Fruit fly (Drosophila melanogaster): ENCODE results near the gene Cen.

Cen gene

DNA sequence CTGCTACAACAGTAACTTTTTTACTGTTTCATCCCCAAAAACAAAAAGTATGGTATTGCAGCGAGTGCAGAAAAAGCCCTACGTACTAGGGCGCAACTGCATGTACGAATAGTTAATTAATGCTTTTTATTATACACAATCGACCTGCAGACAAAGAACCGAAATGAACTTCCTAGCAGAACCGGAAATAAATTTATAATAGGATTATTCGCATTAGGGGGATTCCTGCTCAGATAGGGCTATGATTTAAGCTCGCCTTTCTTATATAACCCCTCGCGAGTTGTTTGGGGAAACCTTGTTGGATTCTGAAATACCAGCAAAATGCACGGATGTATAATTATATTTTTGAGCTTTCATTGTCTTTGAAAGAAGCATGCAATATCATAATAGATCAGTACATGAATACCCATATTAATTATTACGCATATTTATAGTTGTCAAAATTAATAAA, at the start of gene Cen:
Gene Cen (minus strand): TSS at position 199 of the 451 bp plus-strand sequence.
- TF ChIP-seq cnc (optimal IDR thresholded peaks at IDR 0.05) (no peak), Crg-1 (GFP tag; optimal IDR thresholded peaks at IDR 0.05) (peak; percentile 20), CG12768 (GFP tag; optimal IDR thresholded peaks at IDR 0.05) (peak; percentile 8), toe (GFP tag; optimal IDR thresholded peaks at IDR 0.05) (peak; percentile 77), bab1 (GFP tag; optimal IDR thresholded peaks at IDR 0.05) (peak; percentile 53), CG1620 (GFP tag; optimal IDR thresholded peaks at IDR 0.05) (peak; percentile 64), CG5204 (GFP tag; optimal IDR thresholded peaks at IDR 0.05) (peak; percentile 67), Mnt (GFP tag; optimal IDR thresholded peaks at IDR 0.05) (peak; percentile 50), CG14711 (tag; optimal IDR thresholded peaks at IDR 0.05) (peak; percentile 12), Hr96 (GFP tag; optimal IDR thresholded peaks at IDR 0.05) (peak; percentile 67), Clk (GFP tag; optimal IDR thresholded peaks at IDR 0.05) (no peak), cic (GFP tag; optimal IDR thresholded peaks at IDR 0.05) (no peak), kay (GFP tag; ENCODE audit: borderline replicate concordance) (peak; percentile 14), CG7045 (GFP tag; optimal IDR thresholded peaks at IDR 0.05) (peak; percentile 61), pad (GFP tag; optimal IDR thresholded peaks at IDR 0.05) (peak; percentile 3), ovo (GFP tag; optimal IDR thresholded peaks at IDR 0.05) (no peak), tj (GFP tag; optimal IDR thresholded peaks at IDR 0.05) (peak; percentile 37), CG33017 (tag; optimal IDR thresholded peaks at IDR 0.05) (peak; percentile 7), CG11617 (GFP tag; optimal IDR thresholded peaks at IDR 0.05) (peak; percentile 69), CG7101 (tag; optimal IDR thresholded peaks at IDR 0.05) (peak; percentile 43)

DNA sequence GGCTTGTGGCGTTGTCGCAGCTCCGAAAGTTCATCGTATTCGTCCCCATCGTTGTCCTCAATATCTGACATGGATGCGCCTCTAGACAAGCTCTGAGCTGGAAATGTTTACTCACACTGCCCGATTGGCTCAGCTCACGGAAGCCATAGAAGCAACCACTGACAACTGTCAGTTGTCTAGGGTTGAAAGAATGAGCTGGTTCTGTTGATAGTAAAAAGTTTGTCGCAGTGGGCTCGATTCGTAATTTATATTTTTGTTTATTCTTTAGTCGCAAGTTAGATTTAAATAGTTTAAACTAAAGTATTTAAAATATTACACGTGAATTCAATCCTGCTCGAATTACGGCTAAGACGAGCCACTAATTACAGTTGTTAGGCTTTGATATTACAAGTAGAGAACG, 48.5 kb upstream of the Cen start, which contains the start of gene CarT:
Gene CarT (minus strand): TSS at position 101 of the 400 bp plus-strand sequence.
- TF ChIP-seq Hr96 (GFP tag; optimal IDR thresholded peaks at IDR 0.05) (no peak), CG7045 (GFP tag; optimal IDR thresholded peaks at IDR 0.05) (no peak), CG14711 (tag; optimal IDR thresholded peaks at IDR 0.05) (no peak), CG11617 (GFP tag; optimal IDR thresholded peaks at IDR 0.05) (no peak), toe (GFP tag; optimal IDR thresholded peaks at IDR 0.05) (no peak), pad (GFP tag; optimal IDR thresholded peaks at IDR 0.05) (no peak), CG7101 (tag; optimal IDR thresholded peaks at IDR 0.05) (no peak), cnc (optimal IDR thresholded peaks at IDR 0.05) (no peak), CG33017 (tag; optimal IDR thresholded peaks at IDR 0.05) (no peak), CG5204 (GFP tag; optimal IDR thresholded peaks at IDR 0.05) (no peak), Clk (GFP tag; optimal IDR thresholded peaks at IDR 0.05) (no peak)

DNA sequence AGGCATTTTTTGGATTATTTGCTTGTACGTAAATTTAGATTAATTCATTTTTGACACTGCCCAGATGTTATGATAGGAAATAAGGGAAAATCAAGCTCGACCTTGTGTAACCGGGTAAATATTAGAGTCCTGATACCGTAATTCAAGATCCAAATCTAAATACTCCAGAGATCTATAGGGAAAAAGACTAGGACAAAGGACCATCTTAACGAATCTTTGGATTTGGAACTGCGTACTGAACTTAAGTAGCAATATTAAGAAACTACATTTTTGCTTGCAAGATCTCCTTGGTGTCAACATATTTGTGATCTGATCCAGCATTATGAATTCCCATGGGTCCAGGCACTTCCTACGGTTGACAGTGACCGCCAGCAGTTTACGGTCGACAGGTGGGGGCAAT, 44.8 kb upstream of the Cen start, which contains the start of gene CG9316:
Gene CG9316 (minus strand): TSS at position 101 of the 400 bp plus-strand sequence.
- TF ChIP-seq toe (GFP tag; optimal IDR thresholded peaks at IDR 0.05) (no peak), CG7045 (GFP tag; optimal IDR thresholded peaks at IDR 0.05) (no peak), CG11617 (GFP tag; optimal IDR thresholded peaks at IDR 0.05) (no peak)

DNA sequence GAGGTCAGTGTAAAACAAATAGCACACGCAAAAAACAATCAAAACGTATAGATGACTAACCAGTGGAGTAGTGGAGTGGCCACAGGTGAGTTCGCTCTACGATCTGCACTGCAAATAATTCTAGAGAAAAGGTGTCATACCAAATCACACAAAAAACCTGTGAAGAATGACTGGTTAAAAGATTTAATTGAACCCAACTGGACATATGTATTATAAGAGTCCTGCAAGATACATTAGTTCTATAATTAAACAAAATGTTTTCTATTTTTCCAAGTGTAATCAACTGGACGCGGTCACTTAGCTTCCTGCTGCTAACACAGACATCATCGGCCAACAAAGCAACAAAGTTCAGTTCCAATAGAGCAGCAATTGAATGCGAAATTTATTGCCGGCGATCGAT, 42.4 kb upstream of the Cen start:
- TF ChIP-seq CG11617 (GFP tag; optimal IDR thresholded peaks at IDR 0.05) (no peak), toe (GFP tag; optimal IDR thresholded peaks at IDR 0.05) (no peak), Mnt (GFP tag; optimal IDR thresholded peaks at IDR 0.05) (no peak), CG5204 (GFP tag; optimal IDR thresholded peaks at IDR 0.05) (no peak), Crg-1 (GFP tag; optimal IDR thresholded peaks at IDR 0.05) (no peak), cnc (optimal IDR thresholded peaks at IDR 0.05) (no peak), Hr96 (GFP tag; optimal IDR thresholded peaks at IDR 0.05) (no peak), CG1620 (GFP tag; optimal IDR thresholded peaks at IDR 0.05) (no peak), ovo (GFP tag; optimal IDR thresholded peaks at IDR 0.05) (no peak), bab1 (GFP tag; optimal IDR thresholded peaks at IDR 0.05) (no peak), CG14711 (tag; optimal IDR thresholded peaks at IDR 0.05) (no peak), CG33017 (tag; optimal IDR thresholded peaks at IDR 0.05) (no peak), tj (GFP tag; optimal IDR thresholded peaks at IDR 0.05) (no peak), kay (GFP tag; ENCODE audit: borderline replicate concordance) (no peak), CG7101 (tag; optimal IDR thresholded peaks at IDR 0.05) (no peak), cic (GFP tag; optimal IDR thresholded peaks at IDR 0.05) (no peak), pad (GFP tag; optimal IDR thresholded peaks at IDR 0.05) (no peak)

DNA sequence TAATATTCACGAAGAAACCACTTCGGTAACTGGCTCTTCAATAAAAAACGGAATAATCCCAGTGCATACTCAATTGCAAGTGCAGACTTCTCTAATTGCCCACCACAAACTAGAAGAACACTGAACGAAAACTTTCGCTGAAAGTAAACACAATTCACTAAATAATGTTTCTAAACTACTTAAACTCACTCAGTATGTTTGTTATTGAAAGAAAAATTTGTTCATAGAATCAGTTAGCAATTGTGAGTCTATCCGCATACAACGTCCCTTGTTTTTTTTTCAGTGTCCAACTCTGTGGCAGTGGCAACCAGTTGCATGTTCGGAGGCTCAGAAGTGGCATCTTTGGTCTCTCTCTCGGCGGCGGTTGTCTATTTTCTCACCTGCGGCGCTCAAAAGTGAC, 39.8 kb upstream of the Cen start:
- TF ChIP-seq CG12768 (GFP tag; optimal IDR thresholded peaks at IDR 0.05): no peak
- TF ChIP-seq CG5204 (GFP tag; optimal IDR thresholded peaks at IDR 0.05): no peak
- TF ChIP-seq tj (GFP tag; optimal IDR thresholded peaks at IDR 0.05): no peak
- TF ChIP-seq cnc (optimal IDR thresholded peaks at IDR 0.05): no peak
- TF ChIP-seq CG33017 (tag; optimal IDR thresholded peaks at IDR 0.05): no peak
- no peak for TF ChIP-seq ovo (GFP tag; optimal IDR thresholded peaks at IDR 0.05)

DNA sequence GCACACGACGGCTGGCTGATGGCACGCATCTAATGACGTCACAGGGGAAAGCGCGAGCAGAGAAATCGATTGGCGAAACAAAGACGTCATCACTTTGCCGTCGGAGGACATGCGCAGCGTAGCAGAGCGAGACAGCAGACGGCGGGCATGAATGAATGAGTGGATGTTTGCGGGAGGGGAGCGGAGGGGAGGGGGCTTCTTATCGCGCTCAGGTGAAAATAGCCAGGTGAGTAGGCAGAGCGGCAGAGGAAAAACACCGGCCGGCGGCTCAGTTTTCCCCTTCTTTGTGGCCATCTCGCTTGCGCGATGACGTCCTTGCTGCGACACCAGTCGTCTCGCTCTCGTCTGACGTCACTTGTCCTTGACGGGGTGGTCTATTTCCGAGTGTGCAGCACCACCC, 38.4 kb upstream of the Cen start:
- no peak for TF ChIP-seq CG12768 (GFP tag; optimal IDR thresholded peaks at IDR 0.05)
- TF ChIP-seq pad (GFP tag; optimal IDR thresholded peaks at IDR 0.05): peak; percentile 94
- no peak for TF ChIP-seq Mnt (GFP tag; optimal IDR thresholded peaks at IDR 0.05)
- peak; percentile 91 for TF ChIP-seq cic (GFP tag; optimal IDR thresholded peaks at IDR 0.05)

DNA sequence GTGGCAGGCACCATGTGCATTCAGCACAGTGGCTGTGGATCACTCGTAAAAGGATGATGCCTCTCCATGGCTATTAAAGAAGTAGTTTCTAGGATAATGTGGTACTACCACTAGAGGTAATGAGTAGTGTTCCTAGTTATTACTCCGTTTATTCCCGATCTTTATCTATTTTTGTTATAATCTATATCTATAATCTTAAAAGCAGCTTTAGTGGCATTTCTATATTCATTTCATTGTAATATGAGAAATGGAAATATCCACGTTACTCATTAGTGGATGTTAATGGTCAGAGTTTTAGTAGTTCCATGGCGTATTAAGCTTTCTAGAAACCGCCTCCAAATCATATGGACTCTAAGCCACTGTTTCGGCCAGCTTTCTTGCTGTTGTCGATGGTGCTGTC, 35.1 kb upstream of the Cen start:
- TF ChIP-seq pad (GFP tag; optimal IDR thresholded peaks at IDR 0.05): no peak
- no peak for TF ChIP-seq CG1620 (GFP tag; optimal IDR thresholded peaks at IDR 0.05)
- TF ChIP-seq CG5204 (GFP tag; optimal IDR thresholded peaks at IDR 0.05): no peak
- TF ChIP-seq cic (GFP tag; optimal IDR thresholded peaks at IDR 0.05): no peak
- no peak for TF ChIP-seq bab1 (GFP tag; optimal IDR thresholded peaks at IDR 0.05)
- TF ChIP-seq ovo (GFP tag; optimal IDR thresholded peaks at IDR 0.05): no peak
- TF ChIP-seq CG12768 (GFP tag; optimal IDR thresholded peaks at IDR 0.05): no peak
- no peak for TF ChIP-seq CG7045 (GFP tag; optimal IDR thresholded peaks at IDR 0.05)
- TF ChIP-seq toe (GFP tag; optimal IDR thresholded peaks at IDR 0.05): no peak
- TF ChIP-seq CG11617 (GFP tag; optimal IDR thresholded peaks at IDR 0.05): no peak
- no peak for TF ChIP-seq CG14711 (tag; optimal IDR thresholded peaks at IDR 0.05)
- no peak for TF ChIP-seq tj (GFP tag; optimal IDR thresholded peaks at IDR 0.05)
- no peak for TF ChIP-seq cnc (optimal IDR thresholded peaks at IDR 0.05)
- TF ChIP-seq kay (GFP tag; ENCODE audit: borderline replicate concordance): no peak
- TF ChIP-seq Clk (GFP tag; optimal IDR thresholded peaks at IDR 0.05): no peak

Measured in whole organism, adult.